Worm (Caenorhabditis elegans): ENCODE measurements around the gene mtl-1.

ce11 chrV:6665751-6666150 lies 25.9 kb downstream of the mtl-1 start, which contains the start of gene pmp-5:
- TF ChIP-seq skn-1 (tag; optimal IDR thresholded peaks at IDR 0.05) (no peak), lin-39 (tag; optimal IDR thresholded peaks at IDR 0.05) (no peak), nhr-6 (tag; optimal IDR thresholded peaks at IDR 0.05) (no peak), sma-3 (GFP tag; optimal IDR thresholded peaks at IDR 0.05) (no peak)

All from whole organism, L2 larva.